Fruit fly (Drosophila melanogaster): Measurements from ENCODE around the gene CG6040.

- TF ChIP-seq Hr96 (GFP tag; optimal IDR thresholded peaks at IDR 0.05) (no peak), CG11617 (GFP tag; optimal IDR thresholded peaks at IDR 0.05) (no peak), toe (GFP tag; optimal IDR thresholded peaks at IDR 0.05) (no peak), kay (GFP tag; ENCODE audit: borderline replicate concordance) (no peak), CG1620 (GFP tag; optimal IDR thresholded peaks at IDR 0.05) (no peak), cnc (optimal IDR thresholded peaks at IDR 0.05) (no peak), CG7101 (tag; optimal IDR thresholded peaks at IDR 0.05) (no peak), CG14711 (tag; optimal IDR thresholded peaks at IDR 0.05) (no peak), CG5204 (GFP tag; optimal IDR thresholded peaks at IDR 0.05) (no peak), cic (GFP tag; optimal IDR thresholded peaks at IDR 0.05) (no peak), CG12768 (GFP tag; optimal IDR thresholded peaks at IDR 0.05) (no peak)
These were observed 14.4 kb downstream of the CG6040 start for dm6 chr3R:19111159-19111558.

All from whole organism, adult.